Worm (Caenorhabditis elegans) whole organism, L4/young adult: Measurements from ENCODE around the gene F08D12.2.

Source experiments
- W03F9.2 ChIP-seq: fragments of 150-350 bp; optimal IDR thresholded peaks from 2 replicates; lab custom pipeline; 2014; ENCODE audit warnings: missing biosample characterization, missing genetic modification characterization
- dao-5 ChIP-seq: sonication (generic microtip); optimal IDR thresholded peaks from 2 replicates; lab custom pipeline; 2016; ENCODE audit warnings: missing genotype, missing genetic modification characterization, moderate library complexity, missing compliant biosample characterization
- him-1 ChIP-seq: sonication (generic microtip); optimal IDR thresholded peaks from 2 replicates; lab custom pipeline; 2016; ENCODE audit warnings: missing genotype, missing genetic modification reagents, missing genetic modification characterization, missing compliant biosample characterization

The F08D12.2 gene

DNA sequence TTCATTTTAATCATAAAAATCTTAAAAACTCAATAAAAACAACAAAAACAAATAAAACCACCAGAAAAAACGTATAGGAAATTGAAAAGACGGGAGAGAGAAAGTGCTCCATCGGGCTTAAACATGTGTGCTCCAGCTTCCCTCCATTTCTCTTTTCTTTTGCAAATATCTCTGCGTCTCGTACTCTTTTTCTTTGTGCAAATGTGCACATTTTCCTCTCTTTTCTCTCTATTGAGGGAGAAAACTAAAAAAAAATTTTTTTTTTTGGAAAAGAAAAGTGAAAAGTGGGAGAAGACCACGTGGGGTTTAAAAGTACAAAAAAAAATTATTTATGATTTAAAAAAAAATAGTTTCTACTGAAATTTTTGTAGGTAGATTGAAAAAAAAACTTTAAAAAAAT lies 22.8 kb downstream of the F08D12.2 start:
- TF ChIP-seq W03F9.2 (no peak), him-1 (no peak), dao-5 (no peak)

ce11 chrII:2804949-2805348 lies 23.5 kb downstream of the F08D12.2 start:
- TF ChIP-seq dao-5 = no peak
- TF ChIP-seq W03F9.2 = no peak
- no peak for TF ChIP-seq him-1

DNA sequence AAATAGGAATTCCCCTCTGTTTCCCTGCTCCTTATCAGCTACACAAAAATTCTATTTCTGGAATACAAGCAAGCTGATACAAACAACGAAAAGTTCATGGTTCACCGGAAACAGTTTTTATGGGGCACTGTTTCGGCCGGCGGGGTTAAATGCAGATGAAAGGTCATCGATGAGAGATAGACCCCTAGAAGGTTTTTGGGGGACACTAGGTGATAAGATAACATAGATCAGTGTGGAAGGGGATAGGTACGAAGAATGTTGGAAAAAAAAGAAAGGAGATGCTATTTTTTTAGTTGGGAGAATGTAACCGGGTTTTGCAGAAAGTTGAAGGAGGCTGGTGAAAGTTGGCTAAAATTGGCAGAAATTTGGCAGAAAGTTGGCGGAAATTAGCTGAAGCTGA lies 24.1 kb downstream of the F08D12.2 start:
- TF ChIP-seq W03F9.2 (no peak), him-1 (no peak), dao-5 (no peak)

DNA sequence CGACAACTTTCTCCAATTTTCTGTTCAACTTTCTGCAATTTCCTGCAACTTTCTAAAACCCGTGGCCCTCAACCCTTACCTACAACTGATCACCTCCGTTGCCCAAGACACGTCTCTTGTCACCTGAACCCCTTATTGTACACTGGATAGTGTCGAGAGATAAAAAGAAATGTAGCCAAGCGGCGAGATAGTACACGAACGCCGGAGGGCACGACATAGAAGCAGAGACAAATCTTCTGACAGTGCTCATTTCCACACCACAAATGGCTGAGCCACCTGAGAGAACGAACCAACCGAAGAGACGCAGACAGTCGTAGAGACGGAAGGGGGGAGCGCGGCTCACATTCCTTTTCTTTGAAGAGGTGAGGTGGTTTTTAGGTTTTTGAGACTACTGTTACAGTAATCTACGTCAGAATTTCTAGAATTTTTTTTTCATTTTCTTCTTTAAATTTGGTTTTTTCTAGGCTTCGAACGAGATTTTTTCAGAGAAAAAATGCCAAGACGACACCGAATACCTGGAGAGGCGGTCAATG lies 26.3 kb downstream of the F08D12.2 start, which contains the start of gene K12H6.12:
K12H6.12 (plus strand) TSS at position 483 of the 533 bp plus-strand sequence.
- TF ChIP-seq him-1 (no peak), W03F9.2 (no peak), dao-5 (no peak)

DNA sequence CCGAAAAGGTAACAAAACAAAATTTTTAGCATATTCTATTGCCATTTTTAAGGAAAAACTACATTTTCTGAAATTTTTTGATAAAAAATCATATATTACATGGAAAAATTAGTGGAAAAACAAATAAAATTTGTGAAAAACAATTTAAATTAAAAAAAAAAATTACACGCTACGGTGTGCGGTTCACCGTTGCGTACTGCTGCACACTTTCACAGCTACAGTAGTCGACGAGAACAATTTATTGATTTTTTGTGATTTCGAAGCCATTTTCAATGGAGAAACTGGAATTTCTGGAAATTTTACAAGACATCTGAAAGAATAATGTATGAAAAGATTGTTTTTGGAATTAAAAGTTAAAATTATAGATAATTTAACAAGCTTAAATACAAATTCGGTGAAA lies 33.6 kb downstream of the F08D12.2 start:
- TF ChIP-seq him-1 (no peak), W03F9.2 (no peak), dao-5 (no peak)

ce11 chrII:2815444-2815843 lies 34.0 kb downstream of the F08D12.2 start, which contains the start of gene K12H6.2:
Gene K12H6.2, minus strand, starts transcription at chrII:2815544.
- TF ChIP-seq W03F9.2 = no peak
- no peak for TF ChIP-seq him-1
- TF ChIP-seq dao-5 = no peak

- no peak for TF ChIP-seq W03F9.2
- TF ChIP-seq dao-5 = no peak
- no peak for TF ChIP-seq him-1
Measured at ce11 chrII:2816676-2817075, 35.2 kb downstream of the F08D12.2 start, which contains the start of gene set-13. Gene set-13, plus strand, starts transcription at chrII:2816976.

ce11 chrII:2822435-2822920 lies 41.0 kb downstream of the F08D12.2 start, which contains the start of the genes fut-4 and K12H6.10:
Gene fut-4, minus strand, starts transcription at chrII:2822535.
Gene K12H6.10, plus strand, starts transcription at chrII:2822870.
- TF ChIP-seq him-1 (no peak), dao-5 (no peak), W03F9.2 (no peak)

- TF ChIP-seq dao-5 = no peak
- no peak for TF ChIP-seq him-1
- no peak for TF ChIP-seq W03F9.2
Measured at ce11 chrII:2824169-2824568, 42.7 kb downstream of the F08D12.2 start, which contains the start of the genes K12H6.4 and K12H6.9. Gene K12H6.4, minus strand, starts transcription at chrII:2824269. Gene K12H6.9, plus strand, starts transcription at chrII:2824404.

- TF ChIP-seq W03F9.2 = no peak
- no peak for TF ChIP-seq him-1
- TF ChIP-seq dao-5 = no peak
Measured at ce11 chrII:2826073-2826472, 44.6 kb downstream of the F08D12.2 start, which contains the start of gene K12H6.5. Gene K12H6.5, minus strand, starts transcription at chrII:2826173.

DNA sequence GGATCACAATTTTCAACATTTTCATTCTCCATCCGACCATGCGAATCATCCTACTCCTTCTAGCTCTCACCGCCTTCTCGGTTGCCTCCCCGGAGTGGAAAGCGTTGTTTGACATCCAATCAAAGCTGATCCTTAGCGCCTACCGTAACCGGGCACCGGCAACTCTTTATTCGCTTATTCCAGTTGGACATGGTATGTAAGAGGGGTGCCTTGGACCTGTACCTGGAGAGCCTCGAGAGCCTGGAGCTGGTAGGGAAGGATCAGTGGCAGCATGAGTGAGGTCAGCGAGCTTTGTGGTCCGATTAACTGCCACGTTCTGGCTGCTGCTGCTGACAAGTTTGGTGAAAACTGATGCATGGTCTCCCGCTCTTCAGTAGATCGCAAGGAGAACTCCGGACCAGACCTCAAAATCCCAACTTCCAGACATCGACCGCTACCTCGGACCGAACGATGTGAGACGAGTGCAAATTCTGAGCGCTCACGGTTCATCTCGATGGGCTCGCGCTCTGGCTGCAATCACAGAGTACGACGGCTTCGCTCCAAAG lies 46.5 kb downstream of the F08D12.2 start, which contains the start of gene K12H6.8:
K12H6.8 (plus strand) TSS at position 38 of the 545 bp plus-strand sequence.
- TF ChIP-seq W03F9.2 (no peak), dao-5 (no peak), him-1 (no peak)

DNA sequence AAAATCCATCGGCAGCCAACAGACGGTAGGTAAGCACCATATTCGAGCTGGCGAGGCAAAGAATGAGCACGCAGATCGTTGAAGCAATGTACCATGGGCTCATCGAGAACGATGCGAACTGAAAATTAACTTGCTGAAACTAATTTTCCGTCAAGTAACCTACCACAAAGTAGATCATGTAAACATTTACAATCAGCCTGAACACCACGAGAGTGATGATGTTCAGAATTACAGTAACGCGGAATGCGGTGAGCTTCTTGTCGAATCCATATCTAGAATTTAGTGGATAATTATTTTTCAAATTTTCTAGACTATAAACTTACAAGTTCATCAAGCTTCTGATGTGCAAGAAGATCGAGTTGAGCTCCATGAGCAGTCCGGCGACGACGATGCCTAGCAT lies 48.0 kb downstream of the F08D12.2 start:
- TF ChIP-seq him-1 (no peak), dao-5 (no peak), W03F9.2 (no peak)

- no peak for TF ChIP-seq dao-5
Measured at ce11 chrII:2830144-2830543, 48.7 kb downstream of the F08D12.2 start.

DNA sequence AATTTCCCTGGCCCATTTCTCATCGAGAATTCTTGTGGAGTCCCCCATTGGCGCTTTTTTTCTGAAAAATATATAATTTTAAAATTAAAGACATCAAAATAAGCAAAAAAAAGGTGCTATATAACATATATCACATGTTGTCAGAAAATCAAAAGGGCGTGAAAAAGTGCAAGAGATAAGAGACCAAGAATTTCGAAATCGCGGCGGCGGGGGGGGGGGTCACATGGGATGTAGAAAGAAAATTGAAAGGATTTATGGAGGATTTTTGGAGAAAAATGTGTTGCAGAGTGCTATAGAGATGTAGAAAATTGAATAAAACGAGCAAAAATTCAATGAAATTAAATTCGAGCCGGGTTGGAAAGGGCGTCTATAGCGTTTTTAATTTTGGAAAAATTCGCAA lies 49.7 kb downstream of the F08D12.2 start, which contains the start of gene K12H6.6:
K12H6.6 (minus strand) TSS at position 61 of the 400 bp plus-strand sequence.
- no peak for TF ChIP-seq W03F9.2
- no peak for TF ChIP-seq dao-5
- TF ChIP-seq him-1 = no peak

ce11 chrII:2832098-2832497 lies 50.6 kb downstream of the F08D12.2 start:
- TF ChIP-seq W03F9.2 = no peak
- no peak for TF ChIP-seq dao-5
- no peak for TF ChIP-seq him-1

ce11 chrII:2832539-2832938 lies 51.1 kb downstream of the F08D12.2 start:
- TF ChIP-seq dao-5 (no peak), W03F9.2 (no peak), him-1 (no peak)
